Worm (Caenorhabditis elegans) whole organism, L4 larva: ENCODE results near the gene clh-1.
A peak's percentile ranks its signal among the peaks of the same experiment; 100 is the strongest.

Experiments
- aly-2 ChIP-seq: sonication (generic microtip); optimal IDR thresholded peaks from 2 replicates; lab custom pipeline; 2018; ENCODE audit warnings: missing biosample characterization, missing genetic modification characterization
- ama-1 ChIP-seq: fragments of 150-350 bp; optimal IDR thresholded peaks from 2 replicates; lab custom pipeline; 2014; ENCODE audit warnings: inconsistent platforms, mixed read lengths
- daf-12 ChIP-seq: fragments of 150-350 bp; optimal IDR thresholded peaks from 2 replicates; lab custom pipeline; 2014; ENCODE audit warnings: missing biosample characterization, missing genetic modification reagents, missing genetic modification characterization
- hmg-1.1 ChIP-seq: fragments of 200-800 bp; sonication (Bioruptor generic); IDR thresholded peaks from 2 replicates; pipeline ENCODE4 v1.3.6; 2022; ENCODE audit warnings: missing genetic modification reagents, missing genetic modification characterization, missing compliant biosample characterization
- mep-1 ChIP-seq: fragments of 150-350 bp; sonication (generic microtip); optimal IDR thresholded peaks from 3 replicates; lab custom pipeline; 2014; ENCODE audit warnings: missing biosample characterization, missing genetic modification characterization
- nhr-6 ChIP-seq: fragments of 150-350 bp; optimal IDR thresholded peaks from 2 replicates; lab custom pipeline; 2014; ENCODE audit warnings: missing biosample characterization, missing genetic modification characterization
- pha-4 ChIP-seq, 2 experiments: fragments of 150-350 bp in 1 of 2; fragments of 200-800 bp in 1 of 2; sonication (Bioruptor generic) in 1 of 2; IDR thresholded peaks in 1 of 2; optimal IDR thresholded peaks in 1 of 2; 2 replicates each; pipeline versions ENCODE4 v1.3.6 to Lab custom; 2014 to 2022; ENCODE audit warnings: missing genetic modification characterization in 2 of 2, missing genetic modification reagents in 2 of 2, missing biosample characterization in 1 of 2, missing compliant biosample characterization in 1 of 2
- unc-130 ChIP-seq: sonication (generic microtip); optimal IDR thresholded peaks from 2 replicates; lab custom pipeline; 2016; ENCODE audit warnings: missing genetic modification reagents, missing genetic modification characterization, missing compliant biosample characterization
- zag-1 ChIP-seq: fragments of 150-350 bp; optimal IDR thresholded peaks from 2 replicates; lab custom pipeline; 2014; ENCODE audit warnings: missing biosample characterization, missing genetic modification characterization
- ztf-7 ChIP-seq: fragments of 150-350 bp; optimal IDR thresholded peaks from 2 replicates; lab custom pipeline; 2014; ENCODE audit warnings: missing biosample characterization, missing genetic modification characterization

ce11 chrII:11889420-11890075 is 33.3 kb upstream of the clh-1 start:
- no peak for TF ChIP-seq ztf-7
- TF ChIP-seq ama-1 (lab: Kevin White, UChicago): no peak
- no peak for TF ChIP-seq zag-1 (tag; lab: Kevin White, UChicago)
- TF ChIP-seq unc-130: no peak
- TF ChIP-seq pha-4 (GFP tag; IDR thresholded peaks at IDR 0.05; lab: Robert Waterston, UW): no peak
- TF ChIP-seq pha-4 (tag; optimal IDR thresholded peaks at IDR 0.05; lab: Kevin White, UChicago): no peak
- no peak for TF ChIP-seq nhr-6 (tag; lab: Kevin White, UChicago)
- peak; percentile 52 for TF ChIP-seq mep-1
- TF ChIP-seq hmg-1.1 (GFP tag; lab: Robert Waterston, UW): no peak
- TF ChIP-seq aly-2 (tag; lab: Kevin White, UChicago): no peak
- no peak for TF ChIP-seq daf-12 (tag; lab: Kevin White, UChicago)
